Worm (Caenorhabditis elegans): ENCODE measurements around the gene T13C2.3.

T13C2.3 gene

ce11 chrII:6824524-6824923, 35.5 kb downstream of the T13C2.3 start:
- peak; percentile 11 for TF ChIP-seq C34F6.9 (tag; optimal IDR thresholded peaks at IDR 0.05)
- TF ChIP-seq mab-5 (tag; optimal IDR thresholded peaks at IDR 0.05) = no peak
- TF ChIP-seq lin-13 (GFP tag; optimal IDR thresholded peaks at IDR 0.05) = no peak
- no peak for TF ChIP-seq ztf-4 (tag; optimal IDR thresholded peaks at IDR 0.05)
- TF ChIP-seq ceh-82 (tag; optimal IDR thresholded peaks at IDR 0.05) = no peak
- peak; percentile 82 for TF ChIP-seq sma-9 (GFP tag; optimal IDR thresholded peaks at IDR 0.05)
- TF ChIP-seq sma-9 (tag; optimal IDR thresholded peaks at IDR 0.05) = no peak
- TF ChIP-seq unc-55 (GFP tag; optimal IDR thresholded peaks at IDR 0.05) = no peak
- peak; percentile 33 for TF ChIP-seq nhr-21 (tag; optimal IDR thresholded peaks at IDR 0.05)
- TF ChIP-seq F13H6.1 (tag; optimal IDR thresholded peaks at IDR 0.05) = peak; percentile 32
- peak; percentile 92 for TF ChIP-seq fos-1 (tag; optimal IDR thresholded peaks at IDR 0.05)
- TF ChIP-seq nhr-129 (tag; optimal IDR thresholded peaks at IDR 0.05) = peak; percentile 14
- peak in 1 of 2 experiments; percentile 15 for TF ChIP-seq mdl-1 (tag; optimal IDR thresholded peaks at IDR 0.05)
- TF ChIP-seq crh-2 (tag; optimal IDR thresholded peaks at IDR 0.05) = no peak

DNA sequence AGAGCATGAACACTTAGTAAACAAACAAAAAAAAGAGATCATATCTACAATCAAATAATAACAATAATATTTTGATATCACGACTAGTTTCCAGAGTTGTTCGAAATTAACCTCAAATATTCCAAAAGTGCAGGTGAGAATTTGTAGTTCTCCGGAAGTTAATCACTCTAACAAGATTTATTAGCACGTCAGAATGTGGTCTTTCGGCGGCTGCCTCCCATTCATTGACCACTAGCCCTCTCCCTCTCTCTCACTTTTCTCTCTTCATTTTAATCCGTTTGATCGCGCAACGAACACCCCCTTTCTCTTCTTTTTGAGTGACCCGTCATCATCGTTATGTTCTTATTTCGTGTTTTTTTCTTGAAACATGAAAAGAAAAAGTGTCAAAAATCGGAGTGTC, 36.7 kb downstream of the T13C2.3 start:
- TF ChIP-seq lsy-2 (tag; optimal IDR thresholded peaks at IDR 0.05) (peak in 1 of 2 experiments; percentile 42), nhr-10 (tag; optimal IDR thresholded peaks at IDR 0.05) (no peak), sem-4 (tag; optimal IDR thresholded peaks at IDR 0.05) (peak; percentile 83), gmeb-1 (tag; optimal IDR thresholded peaks at IDR 0.05) (no peak), skn-1 (tag; optimal IDR thresholded peaks at IDR 0.05) (no peak), blmp-1 (tag; optimal IDR thresholded peaks at IDR 0.05; ENCODE audit: insufficient read depth) (peak; percentile 90), nhr-25 (tag; optimal IDR thresholded peaks at IDR 0.05) (peak; percentile 54), nhr-129 (tag; optimal IDR thresholded peaks at IDR 0.05) (no peak), lin-13 (GFP tag; optimal IDR thresholded peaks at IDR 0.05) (no peak), unc-62 (GFP tag; optimal IDR thresholded peaks at IDR 0.05) (peak; percentile 25), F13H6.1 (tag; optimal IDR thresholded peaks at IDR 0.05) (peak; percentile 52), nhr-6 (tag; optimal IDR thresholded peaks at IDR 0.05) (peak; percentile 34), ceh-82 (tag; optimal IDR thresholded peaks at IDR 0.05) (no peak), zag-1 (tag; optimal IDR thresholded peaks at IDR 0.05) (no peak), snpc-4 (tag; optimal IDR thresholded peaks at IDR 0.05) (no peak), C34F6.9 (tag; optimal IDR thresholded peaks at IDR 0.05) (no peak), nhr-23 (tag; optimal IDR thresholded peaks at IDR 0.05) (no peak), nhr-77 (tag; optimal IDR thresholded peaks at IDR 0.05) (no peak), ztf-4 (tag; optimal IDR thresholded peaks at IDR 0.05) (no peak), elt-1 (tag; optimal IDR thresholded peaks at IDR 0.05) (no peak), peb-1 (tag; optimal IDR thresholded peaks at IDR 0.05) (no peak), egl-27 (tag; optimal IDR thresholded peaks at IDR 0.05) (peak; percentile 41), nhr-21 (tag; optimal IDR thresholded peaks at IDR 0.05) (peak; percentile 74), crh-2 (tag; optimal IDR thresholded peaks at IDR 0.05) (peak; percentile 29), ztf-1 (GFP tag; conservative IDR thresholded peaks at IDR 0.05) (no peak), ceh-16 (tag; optimal IDR thresholded peaks at IDR 0.05) (peak; percentile 78), sma-3 (GFP tag; optimal IDR thresholded peaks at IDR 0.05) (peak; percentile 41), dmd-4 (tag; optimal IDR thresholded peaks at IDR 0.05) (no peak), unc-55 (GFP tag; optimal IDR thresholded peaks at IDR 0.05) (no peak), ama-1 (optimal IDR thresholded peaks at IDR 0.05) (no peak), fos-1 (tag; optimal IDR thresholded peaks at IDR 0.05) (no peak), mab-5 (tag; optimal IDR thresholded peaks at IDR 0.05) (peak; percentile 91), unc-39 (tag; optimal IDR thresholded peaks at IDR 0.05) (no peak), nhr-11 (tag; optimal IDR thresholded peaks at IDR 0.05) (no peak), mdl-1 (tag; optimal IDR thresholded peaks at IDR 0.05) (peak; percentile 21 to 24), lin-11 (tag; optimal IDR thresholded peaks at IDR 0.05) (no peak), ztf-11 (tag; optimal IDR thresholded peaks at IDR 0.05) (no peak), sma-9 (GFP tag; optimal IDR thresholded peaks at IDR 0.05) (peak; percentile 82), sma-9 (tag; optimal IDR thresholded peaks at IDR 0.05) (no peak)

DNA sequence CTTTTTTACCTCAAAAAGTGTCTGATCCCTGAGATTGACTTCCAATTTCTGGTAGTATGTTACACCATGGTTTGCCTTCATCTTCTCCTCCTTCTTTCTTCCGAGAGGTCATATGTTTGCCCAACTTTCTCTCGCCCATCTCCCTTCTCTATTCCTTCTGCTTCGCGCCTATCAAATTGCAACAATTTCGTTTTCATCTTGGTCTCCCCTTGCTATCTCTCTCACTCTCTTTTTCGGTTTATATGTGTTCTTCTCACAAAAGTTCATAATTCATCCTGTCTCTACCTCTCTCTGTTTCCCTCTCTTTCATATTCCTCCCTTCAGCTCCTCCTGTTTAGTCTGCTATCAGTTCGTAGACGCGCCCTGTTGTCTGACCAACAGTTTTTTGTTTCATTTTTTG, 37.7 kb downstream of the T13C2.3 start:
- no peak for TF ChIP-seq aly-2 (tag; optimal IDR thresholded peaks at IDR 0.05)
- TF ChIP-seq nhr-77 (tag; optimal IDR thresholded peaks at IDR 0.05) = no peak
- TF ChIP-seq nhr-6 (tag; optimal IDR thresholded peaks at IDR 0.05) = peak; percentile 61
- peak; percentile 31 for TF ChIP-seq C34F6.9 (tag; optimal IDR thresholded peaks at IDR 0.05)
- TF ChIP-seq nhr-129 (tag; optimal IDR thresholded peaks at IDR 0.05) = peak; percentile 70
- TF ChIP-seq sem-4 (tag; optimal IDR thresholded peaks at IDR 0.05) = peak; percentile 68
- TF ChIP-seq crh-2 (tag; optimal IDR thresholded peaks at IDR 0.05) = peak; percentile 42
- TF ChIP-seq F13H6.1 (tag; optimal IDR thresholded peaks at IDR 0.05) = peak; percentile 69
- TF ChIP-seq lin-13 (GFP tag; optimal IDR thresholded peaks at IDR 0.05) = peak; percentile 22
- TF ChIP-seq egl-27 (tag; optimal IDR thresholded peaks at IDR 0.05) = peak; percentile 4
- peak; percentile 51 for TF ChIP-seq fos-1 (tag; optimal IDR thresholded peaks at IDR 0.05)
- TF ChIP-seq lsy-2 (tag; optimal IDR thresholded peaks at IDR 0.05) = peak in 1 of 2 experiments; percentile 32
- TF ChIP-seq nhr-10 (tag; optimal IDR thresholded peaks at IDR 0.05) = no peak
- peak; percentile 43 for TF ChIP-seq nhr-21 (tag; optimal IDR thresholded peaks at IDR 0.05)
- peak in 1 of 2 experiments; percentile 16 for TF ChIP-seq mdl-1 (tag; optimal IDR thresholded peaks at IDR 0.05)
- TF ChIP-seq mab-5 (tag; optimal IDR thresholded peaks at IDR 0.05) = peak; percentile 13
- TF ChIP-seq ztf-4 (tag; optimal IDR thresholded peaks at IDR 0.05) = peak; percentile 15
- no peak for TF ChIP-seq ztf-11 (tag; optimal IDR thresholded peaks at IDR 0.05)
- TF ChIP-seq peb-1 (tag; optimal IDR thresholded peaks at IDR 0.05) = no peak
- TF ChIP-seq sma-3 (GFP tag; optimal IDR thresholded peaks at IDR 0.05) = peak; percentile 72
- peak; percentile 89 for TF ChIP-seq sma-9 (GFP tag; optimal IDR thresholded peaks at IDR 0.05)
- no peak for TF ChIP-seq sma-9 (tag; optimal IDR thresholded peaks at IDR 0.05)
- TF ChIP-seq blmp-1 (tag; optimal IDR thresholded peaks at IDR 0.05; ENCODE audit: insufficient read depth) = peak; percentile 94
- TF ChIP-seq snpc-4 (tag; optimal IDR thresholded peaks at IDR 0.05) = no peak

All from whole organism, L2 larva.